Worm (Caenorhabditis elegans) whole organism, midembryonic: Measurements from ENCODE around the gene tbc-2.

ENCODE experiments used
- T22C8.4 ChIP-seq: fragments of 200-800 bp; sonication (Bioruptor generic); IDR thresholded peaks from 2 replicates; pipeline ENCODE4 v1.3.6; 2022; ENCODE audit warnings: missing genetic modification characterization, missing compliant biosample characterization
- cog-1 ChIP-seq: sonication (generic microtip); optimal IDR thresholded peaks from 2 replicates; lab custom pipeline; 2016; ENCODE audit warnings: missing genetic modification characterization, missing compliant biosample characterization
- flt-1 ChIP-seq: fragments of 200-800 bp; sonication (Bioruptor generic); IDR thresholded peaks from 2 replicates; pipeline ENCODE4 v1.3.6; 2022; ENCODE audit warnings: missing genetic modification characterization, missing compliant biosample characterization
- klf-2 ChIP-seq: fragments of 200-800 bp; sonication (Bioruptor generic); conservative IDR thresholded peaks from 2 replicates; pipeline ENCODE4 v1.3.6; 2022; ENCODE audit warnings: missing genetic modification reagents, missing genetic modification characterization, missing compliant biosample characterization
- ref-1 ChIP-seq: fragments of 200-800 bp; sonication (Bioruptor generic); conservative IDR thresholded peaks from 2 replicates; pipeline ENCODE4 v1.3.6; 2022; ENCODE audit warnings: missing genetic modification reagents, missing genetic modification characterization, missing compliant biosample characterization
- tab-1 ChIP-seq: fragments of 200-800 bp; sonication (Bioruptor generic); IDR thresholded peaks from 2 replicates; pipeline ENCODE4 v1.3.6; 2022; ENCODE audit warnings: missing genetic modification characterization, missing compliant biosample characterization
- ztf-23 ChIP-seq: fragments of 200-800 bp; sonication (Bioruptor generic); IDR thresholded peaks from 2 replicates; pipeline ENCODE4 v1.3.6; 2022; ENCODE audit warnings: missing genetic modification reagents, missing genetic modification characterization, missing compliant biosample characterization
- ztf-29 ChIP-seq: fragments of 200-800 bp; sonication (Bioruptor generic); IDR thresholded peaks from 2 replicates; pipeline ENCODE4 v1.3.6; 2022; ENCODE audit warnings: missing genetic modification reagents, missing genetic modification characterization, missing compliant biosample characterization

DNA sequence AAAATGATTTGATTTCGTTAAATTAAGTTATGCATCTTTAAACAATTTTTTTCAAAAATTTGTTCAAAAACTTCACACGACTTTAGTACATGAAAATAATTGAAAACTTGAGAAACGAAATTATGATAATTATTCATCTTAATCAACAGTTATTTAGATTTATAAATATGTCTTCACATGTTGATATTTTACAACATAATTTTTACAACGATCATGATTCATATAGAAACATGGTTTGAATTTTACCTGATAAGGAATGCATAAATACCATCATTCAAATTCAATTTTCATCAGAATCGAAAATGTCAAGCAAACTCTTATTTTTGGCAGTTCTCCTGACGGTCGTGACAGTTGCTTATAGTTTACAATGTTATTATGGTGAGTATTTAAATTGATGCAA, 36.6 kb upstream of the tbc-2 start, which contains the start of gene tag-234:
- no peak for TF ChIP-seq T22C8.4 (GFP tag; lab: Robert Waterston, UW)
- no peak for TF ChIP-seq cog-1 (tag; lab: Kevin White, UChicago)
- TF ChIP-seq klf-2 (GFP tag; lab: Robert Waterston, UW), result no peak
- no peak for TF ChIP-seq flt-1
- no peak for TF ChIP-seq ztf-29
- no peak for TF ChIP-seq ztf-23 (GFP tag; lab: Robert Waterston, UW)
- TF ChIP-seq tab-1 (GFP tag; lab: Robert Waterston, UW), result no peak
- no peak for TF ChIP-seq ref-1
